Worm (Caenorhabditis elegans) whole organism, L2 larva: ENCODE measurements around the gene T02B11.9.

Experiments used
- C34F6.9 ChIP-seq: fragments of 150-350 bp; optimal IDR thresholded peaks from 2 replicates; lab custom pipeline; 2014; ENCODE audit warnings: missing biosample characterization, missing genetic modification characterization
- aly-2 ChIP-seq: fragments of 150-350 bp; optimal IDR thresholded peaks from 2 replicates; lab custom pipeline; 2014; ENCODE audit warnings: missing biosample characterization, missing genetic modification characterization
- ama-1 ChIP-seq: fragments of 150-350 bp; optimal IDR thresholded peaks from 2 replicates; lab custom pipeline; 2018; ENCODE audit warnings: inconsistent platforms
- ceh-82 ChIP-seq: fragments of 150-350 bp; optimal IDR thresholded peaks from 2 replicates; lab custom pipeline; 2014; ENCODE audit warnings: missing biosample characterization, missing genetic modification characterization
- nhr-237 ChIP-seq: fragments of 150-350 bp; optimal IDR thresholded peaks from 2 replicates; lab custom pipeline; 2014; ENCODE audit warnings: missing biosample characterization, missing genetic modification characterization
- nhr-77 ChIP-seq: fragments of 150-350 bp; optimal IDR thresholded peaks from 2 replicates; lab custom pipeline; 2014; ENCODE audit warnings: missing biosample characterization, missing genetic modification characterization
- sma-3 ChIP-seq: sonication (generic microtip); optimal IDR thresholded peaks from 2 replicates; lab custom pipeline; 2016; ENCODE audit warnings: missing genetic modification reagents, missing genetic modification characterization, missing compliant biosample characterization
- snpc-4 ChIP-seq: fragments of 150-350 bp; optimal IDR thresholded peaks from 2 replicates; lab custom pipeline; 2014; ENCODE audit warnings: missing biosample characterization, missing genetic modification characterization
- unc-39 ChIP-seq: fragments of 150-350 bp; optimal IDR thresholded peaks from 2 replicates; lab custom pipeline; 2014; ENCODE audit warnings: missing biosample characterization, missing genetic modification characterization
- ztf-4 ChIP-seq: fragments of 150-350 bp; optimal IDR thresholded peaks from 2 replicates; lab custom pipeline; 2014; ENCODE audit warnings: missing biosample characterization, missing genetic modification characterization

DNA sequence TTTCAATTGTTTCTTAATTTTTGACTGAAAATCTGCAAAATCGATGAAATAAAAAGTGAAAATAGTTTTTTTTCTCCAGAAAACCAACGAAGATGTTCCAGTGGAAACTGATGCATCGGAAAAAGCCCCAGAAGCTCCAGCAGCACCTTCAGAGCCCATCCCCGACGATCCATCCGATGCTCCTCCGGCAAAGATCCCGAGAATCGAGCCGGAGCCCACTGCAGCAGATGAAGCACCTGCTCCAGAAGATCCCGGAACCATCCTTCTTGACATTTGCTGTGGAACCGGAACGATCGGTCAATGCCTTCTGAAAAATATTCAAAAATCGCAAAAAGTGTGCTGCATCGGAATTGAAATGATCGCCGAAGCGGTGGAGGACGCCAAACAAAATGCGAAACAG, 32.6 kb downstream of the T02B11.9 start:
- TF ChIP-seq sma-3: no peak
- no peak for TF ChIP-seq ama-1
- no peak for TF ChIP-seq aly-2 (tag; lab: Kevin White, UChicago)
- TF ChIP-seq ceh-82 (tag; lab: Kevin White, UChicago): no peak
- TF ChIP-seq ztf-4 (tag; lab: Kevin White, UChicago): no peak
- no peak for TF ChIP-seq unc-39 (tag; lab: Kevin White, UChicago)
- TF ChIP-seq nhr-237 (tag; lab: Kevin White, UChicago): no peak
- no peak for TF ChIP-seq snpc-4 (tag; lab: Kevin White, UChicago)
- TF ChIP-seq nhr-77 (tag; lab: Kevin White, UChicago): no peak
- TF ChIP-seq C34F6.9 (tag; lab: Kevin White, UChicago): no peak
